Fruit fly (Drosophila melanogaster) whole organism, adult: ENCODE measurements around the gene Spn28F.

Source experiments
- CG33017 ChIP-seq: fragments of 200-800 bp; sonication (Bioruptor generic); optimal IDR thresholded peaks from 2 replicates; lab custom pipeline; 2018; ENCODE audit warnings: missing biosample characterization, mild to moderate bottlenecking, missing genetic modification characterization, moderate library complexity
- Crg-1 ChIP-seq: fragments of 200-800 bp; sonication (Bioruptor generic); optimal IDR thresholded peaks from 2 replicates; lab custom pipeline; 2016; ENCODE audit warnings: missing biosample characterization, missing genetic modification characterization
- pad ChIP-seq: fragments of 200-800 bp; sonication (Bioruptor generic); optimal IDR thresholded peaks from 3 replicates; lab custom pipeline; 2017; ENCODE audit warnings: missing biosample characterization, missing genetic modification characterization, mild to moderate bottlenecking, moderate library complexity, missing genetic modification reagents
- tj ChIP-seq: fragments of 200-800 bp; sonication (Bioruptor generic); optimal IDR thresholded peaks from 3 replicates; lab custom pipeline; 2017; ENCODE audit warnings: missing biosample characterization, mild to moderate bottlenecking, missing genetic modification characterization, moderate library complexity

- TF ChIP-seq tj (GFP tag; lab: Kevin White, UChicago) (no peak), pad (GFP tag; lab: Kevin White, UChicago) (no peak), Crg-1 (GFP tag; lab: Kevin White, UChicago) (no peak), CG33017 (tag; lab: Kevin White, UChicago) (no peak)
These were observed 32.2 kb downstream of the Spn28F start for dm6 chr2L:8209362-8209761.
